Worm (Caenorhabditis elegans) whole organism, L3 larva: Measurements from ENCODE around the gene rnh-1.1.
A peak's percentile ranks its signal among the peaks of the same experiment; 100 is the strongest.

Experiments
- R02D3.7 ChIP-seq: fragments of 150-350 bp; optimal IDR thresholded peaks from 2 replicates; lab custom pipeline; 2014; ENCODE audit warnings: missing biosample characterization, missing genetic modification characterization
- ama-1 ChIP-seq: fragments of 150-350 bp; optimal IDR thresholded peaks from 2 replicates; lab custom pipeline; 2018
- ceh-82 ChIP-seq: fragments of 150-350 bp; optimal IDR thresholded peaks from 2 replicates; lab custom pipeline; 2014; ENCODE audit warnings: missing biosample characterization, missing genetic modification characterization
- nhr-11 ChIP-seq: fragments of 150-350 bp; optimal IDR thresholded peaks from 2 replicates; lab custom pipeline; 2014; ENCODE audit warnings: missing biosample characterization, missing genetic modification characterization
- nhr-23 ChIP-seq: fragments of 150-350 bp; optimal IDR thresholded peaks from 2 replicates; lab custom pipeline; 2014; ENCODE audit warnings: missing biosample characterization, missing genetic modification reagents, missing genetic modification characterization
- nhr-77 ChIP-seq: fragments of 150-350 bp; optimal IDR thresholded peaks from 2 replicates; lab custom pipeline; 2014; ENCODE audit warnings: missing biosample characterization, missing genetic modification characterization
- sea-2 ChIP-seq: fragments of 150-350 bp; sonication (generic microtip); optimal IDR thresholded peaks from 4 replicates; lab custom pipeline; 2014; ENCODE audit warnings: missing biosample characterization, missing genetic modification reagents, missing genetic modification characterization
- snpc-4 ChIP-seq: fragments of 150-350 bp; optimal IDR thresholded peaks from 2 replicates; lab custom pipeline; 2014; ENCODE audit warnings: missing biosample characterization, missing genetic modification characterization
- unc-39 ChIP-seq: sonication (generic microtip); optimal IDR thresholded peaks from 4 replicates; lab custom pipeline; 2017; ENCODE audit warnings: missing biosample characterization, missing genetic modification characterization
- ztf-11 ChIP-seq: fragments of 150-350 bp; optimal IDR thresholded peaks from 2 replicates; lab custom pipeline; 2014; ENCODE audit warnings: missing biosample characterization, missing genetic modification characterization
- ztf-4 ChIP-seq: fragments of 150-350 bp; optimal IDR thresholded peaks from 2 replicates; lab custom pipeline; 2014; ENCODE audit warnings: missing biosample characterization, missing genetic modification characterization

- TF ChIP-seq sea-2, result no peak
- no peak for TF ChIP-seq ztf-4 (tag; lab: Kevin White, UChicago)
- no peak for TF ChIP-seq ztf-11
- no peak for TF ChIP-seq unc-39 (tag; lab: Kevin White, UChicago)
- no peak for TF ChIP-seq nhr-77 (tag; lab: Kevin White, UChicago)
- peak; percentile 52 for TF ChIP-seq nhr-23 (tag; lab: Kevin White, UChicago)
- TF ChIP-seq ama-1, result no peak
- TF ChIP-seq nhr-11 (tag; lab: Kevin White, UChicago), result no peak
- no peak for TF ChIP-seq snpc-4 (tag; lab: Kevin White, UChicago)
- TF ChIP-seq R02D3.7, result no peak
- no peak for TF ChIP-seq ceh-82 (tag; lab: Kevin White, UChicago)
These were observed 5.9 kb downstream of the rnh-1.1 start for ce11 chrII:7531478-7531877.
